Worm (Caenorhabditis elegans) whole organism, L3 larva: ENCODE measurements around the gene srv-34.

Experiments used
- R02D3.7 ChIP-seq: fragments of 150-350 bp; optimal IDR thresholded peaks from 2 replicates; lab custom pipeline; 2014; ENCODE audit warnings: missing biosample characterization, missing genetic modification characterization
- ceh-82 ChIP-seq: fragments of 150-350 bp; optimal IDR thresholded peaks from 2 replicates; lab custom pipeline; 2014; ENCODE audit warnings: missing biosample characterization, missing genetic modification characterization
- ceh-9 ChIP-seq: sonication (generic microtip); optimal IDR thresholded peaks from 2 replicates; lab custom pipeline; 2018; ENCODE audit warnings: missing biosample characterization, missing genetic modification characterization
- fkh-10 ChIP-seq: sonication (generic microtip); optimal IDR thresholded peaks from 2 replicates; lab custom pipeline; 2017; ENCODE audit warnings: missing biosample characterization, missing genetic modification reagents, missing genetic modification characterization
- nhr-11 ChIP-seq: fragments of 150-350 bp; optimal IDR thresholded peaks from 2 replicates; lab custom pipeline; 2014; ENCODE audit warnings: missing biosample characterization, missing genetic modification characterization
- pha-4 ChIP-seq: fragments of 150-350 bp; optimal IDR thresholded peaks from 2 replicates; lab custom pipeline; 2014; ENCODE audit warnings: missing biosample characterization, missing genetic modification reagents, missing genetic modification characterization
- sea-2 ChIP-seq: fragments of 150-350 bp; sonication (generic microtip); optimal IDR thresholded peaks from 4 replicates; lab custom pipeline; 2014; ENCODE audit warnings: missing biosample characterization, missing genetic modification reagents, missing genetic modification characterization
- skn-1 ChIP-seq: fragments of 150-350 bp; optimal IDR thresholded peaks from 2 replicates; lab custom pipeline; 2014; ENCODE audit warnings: missing biosample characterization, missing genetic modification characterization
- unc-62 ChIP-seq: fragments of 150-350 bp; sonication (generic microtip); optimal IDR thresholded peaks from 4 replicates; lab custom pipeline; 2014; ENCODE audit warnings: missing biosample characterization, missing genetic modification reagents, missing genetic modification characterization
- ztf-11 ChIP-seq: fragments of 150-350 bp; optimal IDR thresholded peaks from 2 replicates; lab custom pipeline; 2014; ENCODE audit warnings: missing biosample characterization, missing genetic modification characterization

DNA sequence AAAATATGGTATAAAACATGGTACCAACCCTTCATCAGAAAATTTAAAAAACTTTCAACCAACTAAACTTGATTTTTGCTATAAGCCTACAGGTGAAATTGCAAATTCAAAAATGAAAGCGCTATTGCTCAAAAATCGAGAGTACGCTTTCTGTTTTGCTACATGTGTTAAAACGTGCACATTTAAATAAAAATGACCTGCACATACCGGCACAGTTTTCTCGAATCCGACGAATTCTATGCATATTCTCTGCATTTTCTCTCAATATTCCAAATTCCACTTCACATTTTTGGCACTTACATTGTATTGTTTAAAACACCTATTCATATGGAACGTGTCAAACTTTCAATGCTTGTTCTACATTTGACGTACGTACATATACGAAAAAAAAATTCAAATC is 35.9 kb upstream of the srv-34 start, which contains the start of gene srh-145:
- TF ChIP-seq nhr-11 (tag; lab: Kevin White, UChicago) (no peak), R02D3.7 (tag; lab: Kevin White, UChicago) (no peak), skn-1 (no peak), ceh-9 (tag; lab: Kevin White, UChicago) (no peak), fkh-10 (no peak), ztf-11 (no peak), ceh-82 (no peak), sea-2 (GFP tag; lab: Kevin White, UChicago) (no peak), unc-62 (no peak), pha-4 (tag; lab: Kevin White, UChicago) (no peak)
